Fruit fly (Drosophila melanogaster) whole organism, embryonic: ENCODE measurements around the gene CG31029.

Experiments
- CG2889 ChIP-seq: fragments of 200-800 bp; sonication (Bioruptor generic); IDR thresholded peaks from 3 replicates; pipeline ENCODE4 v1.3.6; 2022; ENCODE audit warnings: missing biosample characterization, missing genetic modification characterization
- CG4404 ChIP-seq: fragments of 200-800 bp; sonication (Bioruptor generic); IDR thresholded peaks from 2 replicates; pipeline ENCODE4 v1.3.6; 2022; ENCODE audit warnings: missing biosample characterization, missing genetic modification characterization
- CG7839 ChIP-seq: fragments of 200-800 bp; sonication (Bioruptor generic); optimal IDR thresholded peaks from 3 replicates; lab custom pipeline; 2018; ENCODE audit warnings: missing biosample characterization, mild to moderate bottlenecking, missing genetic modification characterization, moderate library complexity
- CG8924 ChIP-seq: fragments of 200-800 bp; optimal IDR thresholded peaks from 3 replicates; lab custom pipeline; 2019; ENCODE audit warnings: missing biosample characterization, mild to moderate bottlenecking, missing genetic modification characterization, moderate library complexity
- Sox102F ChIP-seq: fragments of 200-800 bp; sonication (Bioruptor generic); optimal IDR thresholded peaks from 2 replicates; lab custom pipeline; 2018; ENCODE audit warnings: missing biosample characterization, mild to moderate bottlenecking, missing genetic modification characterization, moderate library complexity
- bcd ChIP-seq: fragments of 200-800 bp; sonication (Bioruptor generic); optimal IDR thresholded peaks from 2 replicates; lab custom pipeline; 2017; ENCODE audit warnings: missing biosample characterization, mild to moderate bottlenecking, missing genetic modification characterization
- br ChIP-seq: fragments of >200 bp; optimal IDR thresholded peaks from 2 replicates; lab custom pipeline; 2017
- dimm ChIP-seq: fragments of 200-800 bp; sonication (Bioruptor generic); IDR thresholded peaks from 2 replicates; pipeline ENCODE4 v1.3.6; 2022; ENCODE audit warnings: missing biosample characterization, missing genetic modification characterization

DNA sequence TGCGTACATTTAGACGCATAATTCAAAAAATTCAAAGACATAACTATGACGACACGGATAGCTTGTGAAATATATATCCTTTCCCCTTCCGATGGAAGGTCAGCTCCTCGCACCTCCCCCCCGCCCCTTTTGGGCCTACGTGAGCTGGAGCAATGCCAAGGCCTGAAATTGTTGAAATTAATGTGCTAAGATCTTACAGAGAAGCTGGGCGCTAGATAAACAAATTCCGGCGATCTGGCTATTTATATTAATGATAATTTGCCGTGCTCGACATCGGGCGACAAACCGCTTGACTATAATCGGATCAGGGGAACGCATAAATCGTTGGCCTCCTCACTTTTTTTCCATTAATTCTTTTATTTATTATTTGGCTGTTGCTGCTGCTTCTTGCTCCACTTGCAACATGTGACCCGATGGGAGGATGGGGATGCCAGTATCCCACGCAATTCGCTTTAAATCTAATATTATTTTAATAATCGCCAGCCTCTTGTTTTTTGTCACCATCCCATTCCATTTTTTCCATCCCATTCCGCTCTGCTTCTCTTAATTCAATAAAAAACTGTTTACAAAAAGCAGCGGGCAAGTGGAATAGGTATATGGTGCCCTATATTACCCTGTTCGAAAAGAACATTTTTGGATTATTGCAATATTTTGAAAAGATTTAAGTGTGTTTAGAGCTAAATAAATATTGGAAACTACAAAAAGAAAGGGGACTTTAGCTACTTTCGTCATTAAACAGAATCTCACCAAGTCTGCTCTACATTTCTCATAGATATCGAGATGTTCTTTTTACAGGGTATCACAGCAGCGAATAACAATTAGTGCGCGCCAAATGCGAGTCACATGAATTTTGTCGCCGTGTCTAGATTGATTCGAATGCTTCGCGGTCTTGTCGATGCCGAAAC is 40.1 kb downstream of the CG31029 start:
- TF ChIP-seq CG8924 (tag; lab: Kevin White, UChicago) (no peak), CG4404 (GFP tag; lab: Robert Waterston, UW) (no peak), dimm (GFP tag; lab: Robert Waterston, UW) (no peak), CG2889 (no peak), Sox102F (GFP tag; lab: Kevin White, UChicago) (no peak), br (lab: Kevin White, UChicago) (no peak), bcd (GFP tag; lab: Kevin White, UChicago) (no peak), CG7839 (tag; lab: Kevin White, UChicago) (no peak)
